Worm (Caenorhabditis elegans): Measurements from ENCODE around the gene tbc-6.

The tbc-6 gene

ce11 chrII:6836762-6837566 is 11.0 kb upstream of the tbc-6 start:
- TF ChIP-seq php-3 (GFP tag; IDR thresholded peaks at IDR 0.05) (0 out of 2 replicates have a peak, but pooled peaks have one; percentile 47), nhr-6 (tag; optimal IDR thresholded peaks at IDR 0.05) (peak; percentile 16), nhr-10 (tag; optimal IDR thresholded peaks at IDR 0.05) (no peak), unc-62 (GFP tag; optimal IDR thresholded peaks at IDR 0.05 in 1 of 2) (peak in 1 of 2 experiments; percentile 60), unc-62 (tag; optimal IDR thresholded peaks at IDR 0.05) (no peak), aha-1 (tag) (peak; percentile 1), ctbp-1 (GFP tag; IDR thresholded peaks at IDR 0.05) (no peak), mxl-2 (GFP tag; conservative IDR thresholded peaks at IDR 0.05) (no peak), dmd-6 (GFP tag; IDR thresholded peaks at IDR 0.05) (peak; percentile 51; the same call in 1 of the 2 replicates), egl-27 (tag; optimal IDR thresholded peaks at IDR 0.05) (peak; percentile 76), dve-1 (tag; optimal IDR thresholded peaks at IDR 0.05; ENCODE audit: insufficient read depth) (peak; percentile 51), nhr-28 (tag; optimal IDR thresholded peaks at IDR 0.05) (peak; percentile 28), daf-16 (GFP tag; optimal IDR thresholded peaks at IDR 0.05) (no peak), daf-16 (tag; optimal IDR thresholded peaks at IDR 0.05) (peak; percentile 25), pqm-1 (tag; optimal IDR thresholded peaks at IDR 0.05) (peak; percentile 90), cey-2 (tag; optimal IDR thresholded peaks at IDR 0.05; ENCODE audit: borderline replicate concordance, insufficient read depth) (no peak)

DNA sequence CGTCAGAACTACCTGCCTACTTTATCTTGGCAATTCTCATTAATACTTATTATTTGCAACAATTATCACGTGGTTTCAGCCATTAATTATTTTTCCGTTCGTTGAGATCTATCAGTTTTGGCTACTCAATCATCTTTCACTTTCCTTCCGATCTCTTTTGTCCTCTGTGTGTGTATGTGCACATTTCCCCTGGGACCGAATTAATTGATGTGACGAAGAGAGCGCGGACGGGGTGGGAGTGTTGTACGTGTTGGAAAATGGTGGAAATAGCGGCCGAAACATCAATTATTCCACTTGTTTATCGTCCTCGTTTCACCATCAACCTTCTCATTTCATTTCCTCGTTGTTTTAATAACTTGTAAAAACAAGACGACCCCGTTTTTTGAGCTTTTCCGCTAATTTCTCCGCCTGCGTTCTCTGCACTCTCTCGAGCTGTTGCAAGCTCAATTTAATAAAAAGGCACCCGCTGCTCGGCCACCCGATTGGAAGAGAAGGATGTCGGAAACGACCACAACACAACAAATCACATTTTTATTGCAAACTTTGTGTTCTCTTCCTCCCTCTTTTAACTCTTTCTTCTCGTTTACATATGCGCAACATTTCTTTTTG is 9.6 kb upstream of the tbc-6 start:
- 0 out of 2 replicates have a peak, but pooled peaks have one; percentile 35 for TF ChIP-seq hmg-1.1 (GFP tag; IDR thresholded peaks at IDR 0.05)
- no peak for TF ChIP-seq nhr-77 (tag; optimal IDR thresholded peaks at IDR 0.05)
- peak in 1 of 2 experiments; percentile 37 for TF ChIP-seq lsy-2 (tag; optimal IDR thresholded peaks at IDR 0.05)
- TF ChIP-seq mxl-3 (GFP tag; optimal IDR thresholded peaks at IDR 0.05): no peak
- TF ChIP-seq hlh-11 (tag; optimal IDR thresholded peaks at IDR 0.05): peak; percentile 31
- peak in 1 of 2 experiments; percentile 99 for TF ChIP-seq unc-62 (GFP tag; optimal IDR thresholded peaks at IDR 0.05 in 1 of 2)
- peak; percentile 27 for TF ChIP-seq unc-62 (tag; optimal IDR thresholded peaks at IDR 0.05)
- no peak for TF ChIP-seq hif-1 (tag; optimal IDR thresholded peaks at IDR 0.05)
- TF ChIP-seq aly-2 (tag; optimal IDR thresholded peaks at IDR 0.05): no peak
- TF ChIP-seq ceh-20 (GFP tag; IDR thresholded peaks at IDR 0.05): peak; percentile 87
- no peak for TF ChIP-seq lim-7 (GFP tag; IDR thresholded peaks at IDR 0.05)
- no peak for TF ChIP-seq unc-130 (GFP tag; optimal IDR thresholded peaks at IDR 0.05)
- TF ChIP-seq dpl-1 (GFP tag; optimal IDR thresholded peaks at IDR 0.05): no peak
- TF ChIP-seq nhr-42 (GFP tag; IDR thresholded peaks at IDR 0.05): no peak
- TF ChIP-seq spr-1 (tag; optimal IDR thresholded peaks at IDR 0.05): no peak
- no peak for TF ChIP-seq tra-1 (GFP tag; IDR thresholded peaks at IDR 0.05)
- TF ChIP-seq php-3 (GFP tag; IDR thresholded peaks at IDR 0.05): no peak
- no peak for TF ChIP-seq madf-9 (GFP tag; conservative IDR thresholded peaks at IDR 0.05)
- no peak for TF ChIP-seq mdt-29 (GFP tag; IDR thresholded peaks at IDR 0.05)
- TF ChIP-seq nhr-11 (tag; optimal IDR thresholded peaks at IDR 0.05): no peak
- peak; percentile 13 for TF ChIP-seq hlh-30 (tag; optimal IDR thresholded peaks at IDR 0.05; ENCODE audit: insufficient read depth)
- no peak for TF ChIP-seq gei-8 (GFP tag; optimal IDR thresholded peaks at IDR 0.05)
- TF ChIP-seq mdl-1 (tag; optimal IDR thresholded peaks at IDR 0.05): peak in 1 of 2 experiments; percentile 51
- no peak for TF ChIP-seq nhr-102 (tag; optimal IDR thresholded peaks at IDR 0.05)
- peak; percentile 62 for TF ChIP-seq ctbp-1 (GFP tag; IDR thresholded peaks at IDR 0.05)
- no peak for TF ChIP-seq zfp-3 (GFP tag; conservative IDR thresholded peaks at IDR 0.05)
- no peak for TF ChIP-seq tag-97 (GFP tag; IDR thresholded peaks at IDR 0.05)
- TF ChIP-seq R02D3.7 (tag; optimal IDR thresholded peaks at IDR 0.05): no peak
- no peak for TF ChIP-seq spr-3 (GFP tag; optimal IDR thresholded peaks at IDR 0.05)
- no peak for TF ChIP-seq sdz-12 (GFP tag; optimal IDR thresholded peaks at IDR 0.05)
- no peak for TF ChIP-seq madf-5 (GFP tag; IDR thresholded peaks at IDR 0.05)
- no peak for TF ChIP-seq nhr-25 (tag; optimal IDR thresholded peaks at IDR 0.05; ENCODE audit: borderline replicate concordance, insufficient read depth)
- peak; percentile 14 for TF ChIP-seq mes-2 (tag; optimal IDR thresholded peaks at IDR 0.05; ENCODE audit: poor library complexity, severe bottlenecking)
- no peak for TF ChIP-seq F49E8.2 (tag; optimal IDR thresholded peaks at IDR 0.05; ENCODE audit: borderline replicate concordance)
- no peak for TF ChIP-seq ztf-11 (tag; optimal IDR thresholded peaks at IDR 0.05)

Measured in whole organism, L4 larva.